Fruit fly (Drosophila melanogaster): Measurements from ENCODE around the gene CG13032.

dm6 chr3L:16661167-16662109 is 12.3 kb upstream of the CG13032 start, which contains the start of gene Baldspot:
- TF ChIP-seq CG8478 (optimal IDR thresholded peaks at IDR 0.05) (no peak), CTCF (optimal IDR thresholded peaks at IDR 0.05) (peak in 1 of 2 experiments; percentile 50)

Data from S2 (cell line).